Worm (Caenorhabditis elegans) whole organism, young adult: ENCODE measurements around the gene ugt-53.

Source experiments
- ZK185.1 ChIP-seq: sonication (generic microtip); optimal IDR thresholded peaks from 2 replicates; lab custom pipeline; 2016; ENCODE audit warnings: mild to moderate bottlenecking, missing genetic modification characterization, missing compliant biosample characterization; ENCODE audit not compliant: poor library complexity, severe bottlenecking
- cebp-1 ChIP-seq, 2 experiments: fragments of 200-800 bp in 1 of 2; sonication (Bioruptor generic) in 1 of 2; sonication (generic microtip) in 1 of 2; IDR thresholded peaks in 1 of 2; optimal IDR thresholded peaks in 1 of 2; 2 replicates each; pipeline versions ENCODE4 v1.3.6 to Lab custom; 2017 to 2022; ENCODE audit warnings: missing compliant biosample characterization in 2 of 2, missing genetic modification characterization in 2 of 2, mild to moderate bottlenecking in 1 of 2, missing genetic modification reagents in 1 of 2, moderate library complexity in 1 of 2
- lag-1 ChIP-seq: fragments of 200-800 bp; sonication (Bioruptor generic); IDR thresholded peaks from 2 replicates; pipeline ENCODE4 v1.3.6; 2022; ENCODE audit warnings: missing genetic modification reagents, missing genetic modification characterization, missing compliant biosample characterization
- madf-3 ChIP-seq: fragments of 200-800 bp; sonication (Bioruptor generic); IDR thresholded peaks from 2 replicates; pipeline ENCODE4 v1.3.6; 2022; ENCODE audit warnings: missing genetic modification reagents, missing genetic modification characterization, missing compliant biosample characterization
- ztf-18 ChIP-seq: sonication (generic microtip); optimal IDR thresholded peaks from 2 replicates; lab custom pipeline; 2016; ENCODE audit warnings: missing genotype, mild to moderate bottlenecking, missing genetic modification characterization, missing compliant biosample characterization

ce11 chrV:2818117-2818516, 31.0 kb upstream of the ugt-53 start, which contains the start of gene srt-34:
- TF ChIP-seq madf-3 (no peak), cebp-1 (GFP tag; IDR thresholded peaks at IDR 0.05; lab: Robert Waterston, UW) (no peak), cebp-1 (tag; optimal IDR thresholded peaks at IDR 0.05; lab: Kevin White, UChicago) (no peak), ZK185.1 (tag; lab: Kevin White, UChicago) (no peak), ztf-18 (tag; lab: Kevin White, UChicago) (no peak), lag-1 (GFP tag; lab: Robert Waterston, UW) (no peak)
